Fruit fly (Drosophila melanogaster) whole organism, prepupa: ENCODE results near the gene Targ3.

ENCODE experiments used
- CG10631 ChIP-seq: fragments of 200-800 bp; sonication (Bioruptor generic); optimal IDR thresholded peaks from 2 replicates; lab custom pipeline; 2016; ENCODE audit warnings: missing biosample characterization, missing genetic modification characterization
- CG11294 ChIP-seq: fragments of 200-800 bp; sonication (Bioruptor generic); IDR thresholded peaks from 2 replicates; pipeline ENCODE4 v1.3.6; 2022; ENCODE audit warnings: missing biosample characterization, missing genetic modification characterization
- CG11762 ChIP-seq: fragments of 200-800 bp; sonication (Bioruptor generic); optimal IDR thresholded peaks from 3 replicates; lab custom pipeline; 2016; ENCODE audit warnings: missing biosample characterization, missing genetic modification characterization; ENCODE audit not compliant: insufficient read depth
- CG11902 ChIP-seq: fragments of 200-800 bp; sonication (Bioruptor generic); optimal IDR thresholded peaks from 3 replicates; lab custom pipeline; 2016; ENCODE audit warnings: missing biosample characterization, missing genetic modification characterization
- CG15336 ChIP-seq: fragments of 200-800 bp; sonication (Bioruptor generic); IDR thresholded peaks from 2 replicates; pipeline ENCODE4 v1.3.6; 2022; ENCODE audit warnings: missing biosample characterization, missing genetic modification characterization
- CG1621 ChIP-seq: fragments of 200-800 bp; sonication (Bioruptor generic); optimal IDR thresholded peaks from 3 replicates; lab custom pipeline; 2018; ENCODE audit warnings: missing biosample characterization, mild to moderate bottlenecking, missing genetic modification characterization
- CG16779 ChIP-seq: fragments of 200-800 bp; sonication (Bioruptor generic); optimal IDR thresholded peaks from 3 replicates; lab custom pipeline; 2017; ENCODE audit warnings: missing biosample characterization, mild to moderate bottlenecking, missing genetic modification characterization
- CG34406 ChIP-seq: fragments of 200-800 bp; sonication (Bioruptor generic); optimal IDR thresholded peaks from 3 replicates; lab custom pipeline; 2016; ENCODE audit warnings: missing biosample characterization, missing genetic modification characterization
- CG3919 ChIP-seq: fragments of 200-800 bp; sonication (Bioruptor generic); optimal IDR thresholded peaks from 3 replicates; lab custom pipeline; 2016; ENCODE audit warnings: missing biosample characterization, missing genetic modification characterization
- CG4318 ChIP-seq: fragments of 200-800 bp; sonication (Bioruptor generic); optimal IDR thresholded peaks from 3 replicates; lab custom pipeline; 2017; ENCODE audit warnings: missing biosample characterization, mild to moderate bottlenecking, missing genetic modification characterization
- CG6163 ChIP-seq: fragments of 200-800 bp; sonication (Bioruptor generic); IDR thresholded peaks from 3 replicates; pipeline ENCODE4 v1.3.6; 2022; ENCODE audit warnings: missing biosample characterization, missing genetic modification characterization
- CG6276 ChIP-seq: fragments of 200-800 bp; sonication (Bioruptor generic); optimal IDR thresholded peaks from 2 replicates; lab custom pipeline; 2017; ENCODE audit warnings: missing biosample characterization, mild to moderate bottlenecking, missing genetic modification characterization
- CG6792 ChIP-seq: fragments of 200-800 bp; sonication (Bioruptor generic); optimal IDR thresholded peaks from 3 replicates; lab custom pipeline; 2016; ENCODE audit warnings: missing biosample characterization, missing genetic modification characterization
- CG6854 ChIP-seq: fragments of 200-800 bp; sonication (Bioruptor generic); optimal IDR thresholded peaks from 2 replicates; lab custom pipeline; 2017; ENCODE audit warnings: missing biosample characterization, mild to moderate bottlenecking, missing genetic modification characterization
- CG7368 ChIP-seq: fragments of 200-800 bp; sonication (Bioruptor generic); optimal IDR thresholded peaks from 3 replicates; lab custom pipeline; 2016; ENCODE audit warnings: missing biosample characterization, missing genetic modification characterization
- CG8319 ChIP-seq: fragments of 200-800 bp; sonication (Bioruptor generic); optimal IDR thresholded peaks from 3 replicates; lab custom pipeline; 2016; ENCODE audit warnings: missing biosample characterization, missing genetic modification characterization
- CG8632 ChIP-seq: fragments of 200-800 bp; sonication (Bioruptor generic); optimal IDR thresholded peaks from 3 replicates; lab custom pipeline; 2016; ENCODE audit warnings: missing biosample characterization, missing genetic modification characterization
- Eip75B ChIP-seq: fragments of 200-800 bp; sonication (Bioruptor generic); optimal IDR thresholded peaks from 3 replicates; lab custom pipeline; 2016; ENCODE audit warnings: missing biosample characterization, missing genetic modification characterization
- Eip78C ChIP-seq: fragments of 200-800 bp; sonication (Bioruptor generic); peaks from one replicate; lab custom pipeline; 2016; ENCODE audit warnings: missing biosample characterization, missing genetic modification characterization
- Eip93F ChIP-seq: fragments of 200-800 bp; sonication (Bioruptor generic); optimal IDR thresholded peaks from 2 replicates; lab custom pipeline; 2016; ENCODE audit warnings: missing biosample characterization, mild to moderate bottlenecking, missing genetic modification characterization
- Ets21C ChIP-seq: fragments of 200-800 bp; sonication (Bioruptor generic); optimal IDR thresholded peaks from 3 replicates; lab custom pipeline; 2016; ENCODE audit warnings: missing biosample characterization, missing genetic modification characterization
- Ets96B ChIP-seq: fragments of 200-800 bp; optimal IDR thresholded peaks from 2 replicates; lab custom pipeline; 2019; ENCODE audit warnings: missing biosample characterization, mild to moderate bottlenecking, missing genetic modification characterization, moderate library complexity
- Gug ChIP-seq: fragments of 200-800 bp; sonication (Bioruptor generic); IDR thresholded peaks from 2 replicates; pipeline ENCODE4 v1.3.6; 2022; ENCODE audit warnings: missing biosample characterization, missing genetic modification characterization
- Hr38 ChIP-seq: sonication (Bioruptor generic); optimal IDR thresholded peaks from 2 replicates; lab custom pipeline; 2016; ENCODE audit warnings: missing biosample characterization, missing genetic modification characterization
- Hr39 ChIP-seq: fragments of 200-800 bp; sonication (Bioruptor generic); optimal IDR thresholded peaks from 2 replicates; lab custom pipeline; 2016; ENCODE audit warnings: missing biosample characterization, missing genetic modification characterization
- Hr4 ChIP-seq: fragments of 200-800 bp; sonication (Bioruptor generic); optimal IDR thresholded peaks from 3 replicates; lab custom pipeline; 2016; ENCODE audit warnings: missing biosample characterization, missing genetic modification characterization
- Lpt ChIP-seq: fragments of 200-800 bp; sonication (Bioruptor generic); optimal IDR thresholded peaks from 3 replicates; lab custom pipeline; 2016; ENCODE audit warnings: missing biosample characterization, missing genetic modification characterization
- Met ChIP-seq: fragments of 200-800 bp; sonication (Bioruptor generic); optimal IDR thresholded peaks from 3 replicates; lab custom pipeline; 2016; ENCODE audit warnings: missing biosample characterization, missing genetic modification characterization
- OdsH ChIP-seq: fragments of 200-800 bp; sonication (Bioruptor generic); optimal IDR thresholded peaks from 3 replicates; lab custom pipeline; 2016; ENCODE audit warnings: missing biosample characterization, missing genetic modification characterization
- Smox ChIP-seq: fragments of 200-800 bp; sonication (Bioruptor generic); optimal IDR thresholded peaks from 3 replicates; lab custom pipeline; 2016; ENCODE audit warnings: missing biosample characterization, missing genetic modification characterization
- Sox102F ChIP-seq: fragments of 200-800 bp; sonication (Bioruptor generic); optimal IDR thresholded peaks from 2 replicates; lab custom pipeline; 2016; ENCODE audit warnings: missing biosample characterization, mild to moderate bottlenecking, missing genetic modification characterization
- Sox15 ChIP-seq: fragments of 200-800 bp; sonication (Bioruptor generic); optimal IDR thresholded peaks from 3 replicates; lab custom pipeline; 2016; ENCODE audit warnings: missing biosample characterization, missing genetic modification characterization
- achi ChIP-seq: fragments of 200-800 bp; sonication (Bioruptor generic); optimal IDR thresholded peaks from 3 replicates; lab custom pipeline; 2016; ENCODE audit warnings: missing biosample characterization, missing genetic modification characterization
- acj6 ChIP-seq: fragments of 200-800 bp; sonication (Bioruptor generic); optimal IDR thresholded peaks from 3 replicates; lab custom pipeline; 2016; ENCODE audit warnings: missing biosample characterization, missing genetic modification characterization
- cyc ChIP-seq: fragments of 200-800 bp; sonication (Bioruptor generic); optimal IDR thresholded peaks from 3 replicates; lab custom pipeline; 2016; ENCODE audit warnings: missing biosample characterization, missing genetic modification characterization
- dac ChIP-seq: fragments of 200-800 bp; sonication (Bioruptor generic); optimal IDR thresholded peaks from 2 replicates; lab custom pipeline; 2017; ENCODE audit warnings: missing biosample characterization, mild to moderate bottlenecking, missing genetic modification characterization
- dsx ChIP-seq: fragments of 200-800 bp; optimal IDR thresholded peaks from 3 replicates; lab custom pipeline; 2019; ENCODE audit warnings: missing biosample characterization, mild to moderate bottlenecking, missing genetic modification characterization, moderate library complexity; ENCODE audit not compliant: poor library complexity, severe bottlenecking
- fd59A ChIP-seq: fragments of 200-800 bp; sonication (Bioruptor generic); optimal IDR thresholded peaks from 2 replicates; lab custom pipeline; 2017; ENCODE audit warnings: missing biosample characterization, mild to moderate bottlenecking, missing genetic modification characterization, missing genetic modification reagents
- fkh ChIP-seq: fragments of 200-800 bp; sonication (Bioruptor generic); optimal IDR thresholded peaks from 3 replicates; lab custom pipeline; 2017; ENCODE audit warnings: missing biosample characterization, mild to moderate bottlenecking, missing genetic modification characterization, moderate library complexity
- net ChIP-seq: fragments of 200-800 bp; sonication (Bioruptor generic); optimal IDR thresholded peaks from 3 replicates; lab custom pipeline; 2016; ENCODE audit warnings: missing biosample characterization, missing genetic modification characterization
- salr ChIP-seq, 2 experiments: fragments of 200-800 bp; sonication (Bioruptor generic); optimal IDR thresholded peaks; 3 replicates each; lab custom pipeline; 2016 to 2018; ENCODE audit warnings: missing biosample characterization in 2 of 2, missing genetic modification characterization in 2 of 2, mild to moderate bottlenecking in 1 of 2
- spab ChIP-seq: fragments of 200-800 bp; sonication (Bioruptor generic); optimal IDR thresholded peaks from 2 replicates; lab custom pipeline; 2017; ENCODE audit warnings: missing biosample characterization, mild to moderate bottlenecking, missing genetic modification characterization, missing genetic modification reagents
- svp ChIP-seq: fragments of 200-800 bp; sonication (Bioruptor generic); peaks from one replicate; lab custom pipeline; 2016; ENCODE audit warnings: missing biosample characterization, missing genetic modification characterization
- topi ChIP-seq: fragments of 200-800 bp; sonication (Bioruptor generic); optimal IDR thresholded peaks from 3 replicates; lab custom pipeline; 2016; ENCODE audit warnings: missing biosample characterization, missing genetic modification characterization
- vri ChIP-seq: fragments of 200-800 bp; sonication (Bioruptor generic); optimal IDR thresholded peaks from 3 replicates; lab custom pipeline; 2016; ENCODE audit warnings: missing biosample characterization, mild to moderate bottlenecking, missing genetic modification characterization

The Targ3 gene

dm6 chr3L:21172527-21173253 lies 23.9 kb upstream of the Targ3 start, which contains the start of the genes chb and AsnS (continued):
- TF ChIP-seq CG8632 (GFP tag; lab: Kevin White, UChicago) (peak; percentile 76), Eip93F (no peak), Ets96B (tag; lab: Kevin White, UChicago) (peak; percentile 89), Met (GFP tag; lab: Kevin White, UChicago) (peak; percentile 86), dsx (GFP tag; lab: Kevin White, UChicago) (peak; percentile 69), cyc (GFP tag; lab: Kevin White, UChicago) (peak; percentile 78), Sox15 (peak; percentile 52), acj6 (GFP tag; lab: Kevin White, UChicago) (peak; percentile 81), CG15336 (GFP tag; lab: Robert Waterston, UW) (peak; percentile 91), Sox102F (GFP tag; lab: Kevin White, UChicago) (peak; percentile 76), dac (GFP tag; lab: Kevin White, UChicago) (peak; percentile 39), Hr39 (GFP tag; lab: Kevin White, UChicago) (peak; percentile 79), net (GFP tag; lab: Kevin White, UChicago) (peak; percentile 70), CG3919 (GFP tag; lab: Kevin White, UChicago) (peak; percentile 61), salr (GFP tag; optimal IDR thresholded peaks at IDR 0.05; lab: Kevin White, UChicago) (peak; percentile 27 to 69)

DNA sequence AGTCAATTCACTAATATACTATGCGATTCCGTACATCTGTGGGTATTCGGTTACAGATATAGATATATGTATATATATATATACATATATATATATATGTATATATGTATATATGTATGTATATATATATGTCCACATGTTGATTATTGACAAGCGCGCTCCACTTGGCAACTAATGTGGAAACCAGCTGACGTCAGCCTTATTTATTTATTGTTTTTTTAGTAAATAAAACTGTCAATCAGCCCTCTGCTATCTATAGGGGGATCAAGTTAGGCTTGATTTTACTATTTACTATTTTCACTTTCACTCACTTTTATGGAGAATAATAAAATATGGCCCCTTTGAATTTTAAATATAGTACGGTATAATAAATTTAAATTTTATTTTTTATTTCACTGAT lies 21.7 kb upstream of the Targ3 start:
- TF ChIP-seq Eip78C = peak; percentile 15
- TF ChIP-seq CG6163 = no peak

dm6 chr3L:21175531-21176271 lies 20.9 kb upstream of the Targ3 start:
- TF ChIP-seq Ets96B (tag; lab: Kevin White, UChicago) = no peak
- TF ChIP-seq CG11762 (GFP tag; lab: Kevin White, UChicago) = no peak
- no peak for TF ChIP-seq OdsH
- TF ChIP-seq CG4318 (GFP tag; lab: Kevin White, UChicago) = no peak
- TF ChIP-seq Hr4 (GFP tag; lab: Kevin White, UChicago) = no peak
- TF ChIP-seq topi (GFP tag; lab: Kevin White, UChicago) = no peak
- no peak for TF ChIP-seq Ets21C
- no peak for TF ChIP-seq CG7368
- TF ChIP-seq Gug = no peak
- TF ChIP-seq dsx (GFP tag; lab: Kevin White, UChicago) = no peak
- no peak for TF ChIP-seq Hr38
- TF ChIP-seq acj6 (GFP tag; lab: Kevin White, UChicago) = no peak
- no peak for TF ChIP-seq Sox15
- peak; percentile 5 for TF ChIP-seq CG1621 (tag; lab: Kevin White, UChicago)
- TF ChIP-seq Lpt = no peak
- TF ChIP-seq Eip75B (GFP tag; lab: Kevin White, UChicago) = no peak
- no peak for TF ChIP-seq vri (GFP tag; lab: Kevin White, UChicago)
- TF ChIP-seq CG6276 (GFP tag; lab: Kevin White, UChicago) = peak; percentile 4
- no peak for TF ChIP-seq CG6163
- no peak for TF ChIP-seq fd59A (GFP tag; lab: Kevin White, UChicago)
- no peak for TF ChIP-seq CG8319 (GFP tag; lab: Kevin White, UChicago)
- TF ChIP-seq CG11902 (GFP tag; lab: Kevin White, UChicago) = no peak
- TF ChIP-seq cyc (GFP tag; lab: Kevin White, UChicago) = no peak
- no peak for TF ChIP-seq CG11294 (GFP tag; lab: Robert Waterston, UW)
- TF ChIP-seq CG34406 = no peak
- TF ChIP-seq CG6854 (GFP tag; lab: Kevin White, UChicago) = peak; percentile 30
- TF ChIP-seq fkh (GFP tag; lab: Kevin White, UChicago) = peak; percentile 48
- no peak for TF ChIP-seq spab (GFP tag; lab: Kevin White, UChicago)
- no peak for TF ChIP-seq salr (GFP tag; optimal IDR thresholded peaks at IDR 0.05; lab: Kevin White, UChicago)
- TF ChIP-seq CG10631 (GFP tag; lab: Kevin White, UChicago) = no peak
- TF ChIP-seq achi (GFP tag; lab: Kevin White, UChicago) = no peak
- TF ChIP-seq CG6792 (GFP tag; lab: Kevin White, UChicago) = no peak
- peak; percentile 48 for TF ChIP-seq Eip78C
- no peak for TF ChIP-seq Smox (GFP tag; lab: Kevin White, UChicago)
- TF ChIP-seq CG15336 (GFP tag; lab: Robert Waterston, UW) = peak; percentile 45
- no peak for TF ChIP-seq net (GFP tag; lab: Kevin White, UChicago)
- TF ChIP-seq CG16779 = no peak
- TF ChIP-seq svp (GFP tag; lab: Kevin White, UChicago) = peak; percentile 100
